Fruit fly (Drosophila melanogaster) whole organism, embryonic: Measurements from ENCODE around the gene Cerk.

ENCODE experiments used
- Atf6 ChIP-seq: fragments of 200-800 bp; sonication (Bioruptor generic); IDR thresholded peaks from 2 replicates; pipeline ENCODE4 v1.3.6; 2022; ENCODE audit warnings: missing biosample characterization, missing genetic modification characterization
- BEAF-32 ChIP-seq: fragments of 200-800 bp; sonication (Bioruptor generic); optimal IDR thresholded peaks from 3 replicates; lab custom pipeline; 2017; ENCODE audit warnings: missing biosample characterization, missing genetic modification characterization, mild to moderate bottlenecking, moderate library complexity, missing genetic modification reagents
- CG10654 ChIP-seq: fragments of 200-800 bp; sonication (Bioruptor generic); optimal IDR thresholded peaks from 2 replicates; lab custom pipeline; 2016; ENCODE audit warnings: missing biosample characterization, missing genetic modification characterization
- CG11560 ChIP-seq: fragments of 200-800 bp; sonication (Bioruptor generic); IDR thresholded peaks from 3 replicates; pipeline ENCODE4 v1.3.6; 2022; ENCODE audit warnings: missing biosample characterization, missing genetic modification characterization
- CG12155 ChIP-seq: fragments of 200-800 bp; sonication (Bioruptor generic); optimal IDR thresholded peaks from 3 replicates; lab custom pipeline; 2016; ENCODE audit warnings: missing biosample characterization, missing genetic modification characterization
- CG13775 ChIP-seq: fragments of 200-800 bp; sonication (Bioruptor generic); optimal IDR thresholded peaks from 3 replicates; lab custom pipeline; 2017; ENCODE audit warnings: missing biosample characterization, mild to moderate bottlenecking, missing genetic modification characterization
- CG15269 ChIP-seq: fragments of 200-800 bp; sonication (Bioruptor generic); optimal IDR thresholded peaks from 2 replicates; lab custom pipeline; 2018; ENCODE audit warnings: missing biosample characterization, mild to moderate bottlenecking, missing genetic modification characterization, moderate library complexity
- CG2889 ChIP-seq: fragments of 200-800 bp; sonication (Bioruptor generic); IDR thresholded peaks from 3 replicates; pipeline ENCODE4 v1.3.6; 2022; ENCODE audit warnings: missing biosample characterization, missing genetic modification characterization
- CG31365 ChIP-seq: fragments of 200-800 bp; sonication (Bioruptor generic); optimal IDR thresholded peaks from 2 replicates; lab custom pipeline; 2018; ENCODE audit warnings: missing biosample characterization, mild to moderate bottlenecking, missing genetic modification characterization
- CG3281 ChIP-seq: fragments of 200-800 bp; sonication (Bioruptor generic); optimal IDR thresholded peaks from 3 replicates; lab custom pipeline; 2017; ENCODE audit warnings: missing biosample characterization, mild to moderate bottlenecking, missing genetic modification characterization
- CG3407 ChIP-seq: fragments of 200-800 bp; sonication (Bioruptor generic); optimal IDR thresholded peaks from 2 replicates; lab custom pipeline; 2018; ENCODE audit warnings: missing biosample characterization, mild to moderate bottlenecking, missing genetic modification characterization
- CG4282 ChIP-seq: fragments of 200-800 bp; sonication (Bioruptor generic); optimal IDR thresholded peaks from 2 replicates; lab custom pipeline; 2016; ENCODE audit warnings: missing biosample characterization, missing genetic modification characterization
- CG4328 ChIP-seq: fragments of 200-800 bp; sonication (Bioruptor generic); optimal IDR thresholded peaks from 3 replicates; lab custom pipeline; 2017; ENCODE audit warnings: missing biosample characterization, missing genetic modification reagents, missing genetic modification characterization
- CG5245 ChIP-seq: fragments of 200-800 bp; sonication (Bioruptor generic); optimal IDR thresholded peaks from 3 replicates; lab custom pipeline; 2016; ENCODE audit warnings: missing biosample characterization, missing genetic modification characterization
- CG7357 ChIP-seq: fragments of 200-800 bp; sonication (Bioruptor generic); IDR thresholded peaks from 3 replicates; pipeline ENCODE4 v1.3.6; 2022; ENCODE audit warnings: missing biosample characterization, missing genetic modification characterization
- CG8478 ChIP-seq: fragments of >200 bp; optimal IDR thresholded peaks from 2 replicates; lab custom pipeline; 2018
- CG9215 ChIP-seq: fragments of 200-800 bp; sonication (Bioruptor generic); IDR thresholded peaks from 2 replicates; pipeline ENCODE4 v1.3.6; 2022; ENCODE audit warnings: missing biosample characterization, missing genetic modification characterization
- CG9727 ChIP-seq: fragments of 200-800 bp; sonication (Bioruptor generic); optimal IDR thresholded peaks from 3 replicates; lab custom pipeline; 2017; ENCODE audit warnings: missing biosample characterization, mild to moderate bottlenecking, missing genetic modification characterization
- CkIIα-i1 ChIP-seq: fragments of 200-800 bp; sonication (Bioruptor generic); IDR thresholded peaks from 2 replicates; pipeline ENCODE4 v1.3.6; 2022; ENCODE audit warnings: missing biosample characterization, missing genetic modification characterization
- Dp ChIP-seq: fragments of 200-800 bp; sonication (Bioruptor generic); optimal IDR thresholded peaks from 2 replicates; lab custom pipeline; 2018; ENCODE audit warnings: missing biosample characterization, mild to moderate bottlenecking, missing genetic modification characterization, moderate library complexity
- ERR ChIP-seq: fragments of 200-800 bp; sonication (Bioruptor generic); optimal IDR thresholded peaks from 2 replicates; lab custom pipeline; 2016; ENCODE audit warnings: missing biosample characterization, missing genetic modification characterization
- Ets97D ChIP-seq: fragments of 200-800 bp; sonication (Bioruptor generic); optimal IDR thresholded peaks from 3 replicates; lab custom pipeline; 2016; ENCODE audit warnings: missing biosample characterization, missing genetic modification characterization
- Hr39 ChIP-seq: fragments of >200 bp; optimal IDR thresholded peaks from 2 replicates; lab custom pipeline; 2017
- MBD-R2 ChIP-seq: fragments of 200-800 bp; sonication (Bioruptor generic); IDR thresholded peaks from 2 replicates; pipeline ENCODE4 v1.3.6; 2022; ENCODE audit warnings: missing biosample characterization, missing genetic modification characterization
- MESR4 ChIP-seq: fragments of 200-800 bp; sonication (Bioruptor generic); optimal IDR thresholded peaks from 2 replicates; lab custom pipeline; 2018; ENCODE audit warnings: missing biosample characterization, mild to moderate bottlenecking, missing genetic modification characterization, moderate library complexity
- NK7.1 ChIP-seq: fragments of 200-800 bp; sonication (Bioruptor generic); optimal IDR thresholded peaks from 3 replicates; lab custom pipeline; 2016; ENCODE audit warnings: missing biosample characterization, missing genetic modification characterization
- Nf-YC ChIP-seq: fragments of 200-800 bp; optimal IDR thresholded peaks from 3 replicates; lab custom pipeline; 2019; ENCODE audit warnings: missing biosample characterization, mild to moderate bottlenecking, missing genetic modification characterization, moderate library complexity
- Oaz ChIP-seq: fragments of 200-800 bp; sonication (Bioruptor generic); IDR thresholded peaks from 2 replicates; pipeline ENCODE4 v1.3.6; 2022; ENCODE audit warnings: missing biosample characterization, missing genetic modification characterization
- Ssrp ChIP-seq: fragments of 200-800 bp; sonication (Bioruptor generic); optimal IDR thresholded peaks from 2 replicates; lab custom pipeline; 2018; ENCODE audit warnings: missing biosample characterization, mild to moderate bottlenecking, missing genetic modification characterization, moderate library complexity
- Taf1 ChIP-seq: fragments of 200-800 bp; sonication (Bioruptor generic); IDR thresholded peaks from 2 replicates; pipeline ENCODE4 v1.3.6; 2022; ENCODE audit warnings: missing biosample characterization, missing genetic modification characterization
- bcd ChIP-seq: fragments of 200-800 bp; sonication (Bioruptor generic); optimal IDR thresholded peaks from 2 replicates; lab custom pipeline; 2017; ENCODE audit warnings: missing biosample characterization, mild to moderate bottlenecking, missing genetic modification characterization
- cas ChIP-seq: fragments of 200-800 bp; sonication (Bioruptor generic); IDR thresholded peaks from 2 replicates; pipeline ENCODE4 v1.3.6; 2022; ENCODE audit warnings: missing biosample characterization, missing genetic modification characterization
- chm ChIP-seq: fragments of 200-800 bp; sonication (Bioruptor generic); IDR thresholded peaks from 2 replicates; pipeline ENCODE4 v1.3.6; 2022; ENCODE audit warnings: missing biosample characterization, missing genetic modification characterization
- crp ChIP-seq, 2 experiments: fragments of 200-800 bp; sonication (Bioruptor generic); optimal IDR thresholded peaks; 2 replicates in 1 of 2; 3 replicates in 1 of 2; lab custom pipeline; 2017; ENCODE audit warnings: missing biosample characterization in 2 of 2, missing genetic modification characterization in 2 of 2, mild to moderate bottlenecking in 1 of 2, moderate library complexity in 1 of 2
- ems ChIP-seq: fragments of 200-800 bp; sonication (Bioruptor generic); optimal IDR thresholded peaks from 3 replicates; lab custom pipeline; 2016; ENCODE audit warnings: missing biosample characterization, missing genetic modification characterization
- esg ChIP-seq: fragments of 200-800 bp; sonication (Bioruptor generic); conservative IDR thresholded peaks from 2 replicates; pipeline ENCODE4 v1.3.6; 2022; ENCODE audit warnings: missing biosample characterization, missing genetic modification characterization
- ftz-f1 ChIP-seq: fragments of 200-800 bp; sonication (Bioruptor generic); optimal IDR thresholded peaks from 2 replicates; lab custom pipeline; 2016; ENCODE audit warnings: missing biosample characterization, missing genetic modification characterization
- grn ChIP-seq: fragments of 200-800 bp; sonication (Bioruptor generic); optimal IDR thresholded peaks from 3 replicates; lab custom pipeline; 2017; ENCODE audit warnings: missing biosample characterization, missing genetic modification characterization
- inv ChIP-seq: fragments of 200-800 bp; sonication (Bioruptor generic); IDR thresholded peaks from 2 replicates; pipeline ENCODE4 v1.3.6; 2022; ENCODE audit warnings: missing biosample characterization, missing genetic modification characterization; ENCODE audit not compliant: partially characterized antibody
- lbe ChIP-seq: fragments of 200-800 bp; sonication (Bioruptor generic); optimal IDR thresholded peaks from 2 replicates; lab custom pipeline; 2016; ENCODE audit warnings: missing biosample characterization, mild to moderate bottlenecking, missing genetic modification characterization
- lilli ChIP-seq: fragments of 200-800 bp; sonication (Bioruptor generic); optimal IDR thresholded peaks from 3 replicates; lab custom pipeline; 2016; ENCODE audit warnings: missing biosample characterization, missing genetic modification characterization
- oc ChIP-seq: fragments of 200-800 bp; sonication (Bioruptor generic); optimal IDR thresholded peaks from 2 replicates; lab custom pipeline; 2018; ENCODE audit warnings: missing biosample characterization, mild to moderate bottlenecking, missing genetic modification characterization, moderate library complexity
- odd ChIP-seq: fragments of 200-800 bp; sonication (Bioruptor generic); optimal IDR thresholded peaks from 2 replicates; lab custom pipeline; 2017; ENCODE audit warnings: missing biosample characterization, mild to moderate bottlenecking, missing genetic modification characterization
- prd ChIP-seq, 3 experiments: fragments of >200 bp in 2 of 3; fragments of 200-800 bp in 1 of 3; sonication (Bioruptor generic) in 1 of 3; optimal IDR thresholded peaks in 2 of 3; IDR thresholded peaks in 1 of 3; 2 replicates in 2 of 3; 3 replicates in 1 of 3; pipeline versions ENCODE4 v1.3.6 to Lab custom; 2017 to 2022; ENCODE audit warnings: missing biosample characterization in 1 of 3, missing genetic modification characterization in 1 of 3
- slbo ChIP-seq: fragments of 200-800 bp; sonication (Bioruptor generic); IDR thresholded peaks from 2 replicates; pipeline ENCODE4 v1.3.6; 2022; ENCODE audit warnings: missing biosample characterization, missing genetic modification characterization
- tin ChIP-seq: fragments of 200-800 bp; sonication (Bioruptor generic); optimal IDR thresholded peaks from 3 replicates; lab custom pipeline; 2016; ENCODE audit warnings: missing biosample characterization, missing genetic modification characterization
- tio ChIP-seq: fragments of 200-800 bp; sonication (Bioruptor generic); optimal IDR thresholded peaks from 2 replicates; lab custom pipeline; 2017; ENCODE audit warnings: missing biosample characterization, missing genetic modification characterization, inconsistent platforms
- ttk ChIP-seq: fragments of 200-800 bp; sonication (Bioruptor generic); IDR thresholded peaks from 2 replicates; pipeline ENCODE4 v2.1.2; 2022; ENCODE audit warnings: missing biosample characterization, missing genetic modification characterization
- yki ChIP-seq: fragments of >200 bp; optimal IDR thresholded peaks from 3 replicates; lab custom pipeline; 2018
- zen2 ChIP-seq: fragments of 200-800 bp; sonication (Bioruptor generic); IDR thresholded peaks from 3 replicates; pipeline ENCODE4 v1.3.6; 2022; ENCODE audit warnings: missing biosample characterization, missing genetic modification characterization; ENCODE audit not compliant: partially characterized antibody
- zfh2 ChIP-seq: fragments of 200-800 bp; sonication (Bioruptor generic); optimal IDR thresholded peaks from 2 replicates; lab custom pipeline; 2016; ENCODE audit warnings: missing biosample characterization, missing genetic modification characterization

The Cerk gene

dm6 chr3R:5361681-5362319 lies 6.3 kb downstream of the Cerk start (continued):
- TF ChIP-seq crp (GFP tag; optimal IDR thresholded peaks at IDR 0.05; lab: Kevin White, UChicago) (peak in 1 of 2 experiments; percentile 27), Atf6 (GFP tag; lab: Robert Waterston, UW) (peak; percentile 87), CG3407 (GFP tag; lab: Kevin White, UChicago) (peak; percentile 58), ftz-f1 (GFP tag; lab: Kevin White, UChicago) (peak; percentile 9), lbe (GFP tag; lab: Kevin White, UChicago) (peak; percentile 94), CG4328 (GFP tag; lab: Kevin White, UChicago) (no peak), BEAF-32 (GFP tag; lab: Kevin White, UChicago) (no peak), slbo (peak; percentile 92), ems (GFP tag; lab: Kevin White, UChicago) (peak; percentile 73), CkIIα-i1 (peak; percentile 66; the same call in 1 of the 2 replicates), Taf1 (GFP tag; lab: Robert Waterston, UW) (peak; percentile 81), Hr39 (lab: Kevin White, UChicago) (no peak), zfh2 (GFP tag; lab: Kevin White, UChicago) (peak; percentile 86), Ssrp (tag; lab: Kevin White, UChicago) (peak; percentile 72), ttk (GFP tag; lab: Robert Waterston, UW) (peak; percentile 76), CG15269 (tag; lab: Kevin White, UChicago) (peak; percentile 82), tio (GFP tag; lab: Kevin White, UChicago) (peak; percentile 67), prd (optimal IDR thresholded peaks at IDR 0.05; lab: Kevin White, UChicago) (no peak), prd (GFP tag; IDR thresholded peaks at IDR 0.05; lab: Robert Waterston, UW) (peak; percentile 89), CG4282 (GFP tag; lab: Kevin White, UChicago) (peak; percentile 44), grn (GFP tag; lab: Kevin White, UChicago) (no peak), Dp (GFP tag; lab: Kevin White, UChicago) (no peak), ERR (GFP tag; lab: Kevin White, UChicago) (peak; percentile 77), yki (no peak), CG9215 (GFP tag; lab: Robert Waterston, UW) (peak; percentile 61; the same call in 1 of the 2 replicates), CG9727 (GFP tag; lab: Kevin White, UChicago) (peak; percentile 66), odd (GFP tag; lab: Kevin White, UChicago) (peak; percentile 67), CG2889 (GFP tag; lab: Robert Waterston, UW) (peak; percentile 86), esg (GFP tag; lab: Robert Waterston, UW) (peak; percentile 83), lilli (GFP tag; lab: Kevin White, UChicago) (peak; percentile 91), Ets97D (GFP tag; lab: Kevin White, UChicago) (peak; percentile 43), Oaz (peak; percentile 64), CG12155 (GFP tag; lab: Kevin White, UChicago) (peak; percentile 84), CG10654 (peak; percentile 62), MBD-R2 (peak; percentile 56; the same call in 1 of the 2 replicates), inv (GFP tag; lab: Robert Waterston, UW) (no peak), NK7.1 (GFP tag; lab: Kevin White, UChicago) (peak; percentile 61), tin (GFP tag; lab: Kevin White, UChicago) (peak; percentile 83), CG3281 (GFP tag; lab: Kevin White, UChicago) (peak; percentile 77), bcd (GFP tag; lab: Kevin White, UChicago) (peak; percentile 80), CG7357 (GFP tag; lab: Robert Waterston, UW) (peak; percentile 70; the same call in 2 of the 3 replicates), zen2 (GFP tag; lab: Robert Waterston, UW) (no peak), oc (peak; percentile 79), CG13775 (GFP tag; lab: Kevin White, UChicago) (peak; percentile 63), cas (GFP tag; lab: Robert Waterston, UW) (peak; percentile 65), CG11560 (peak; percentile 68; the same call in 2 of the 3 replicates), CG5245 (peak; percentile 79), chm (peak; percentile 88), CG8478 (no peak), MESR4 (no peak), CG31365 (peak; percentile 61), Nf-YC (tag; lab: Kevin White, UChicago) (peak; percentile 37)
